Fruit fly (Drosophila melanogaster) whole organism, embryonic: ENCODE measurements around the gene Sb.
A peak's percentile ranks its signal among the peaks of the same experiment; 100 is the strongest.

Experiments
- CG10274 ChIP-seq: fragments of 200-800 bp; sonication (Bioruptor generic); optimal IDR thresholded peaks from 3 replicates; lab custom pipeline; 2017; ENCODE audit warnings: missing biosample characterization, mild to moderate bottlenecking, missing genetic modification characterization
- CG10979 ChIP-seq: fragments of 200-800 bp; sonication (Bioruptor generic); optimal IDR thresholded peaks from 2 replicates; lab custom pipeline; 2018; ENCODE audit warnings: missing biosample characterization, mild to moderate bottlenecking, missing genetic modification characterization, moderate library complexity
- CG11247 ChIP-seq: fragments of 200-800 bp; sonication (Bioruptor generic); IDR thresholded peaks from 2 replicates; pipeline ENCODE4 v1.3.6; 2022; ENCODE audit warnings: missing biosample characterization, missing genetic modification characterization
- CG11504 ChIP-seq: fragments of 200-800 bp; sonication (Bioruptor generic); optimal IDR thresholded peaks from 3 replicates; lab custom pipeline; 2019; ENCODE audit warnings: missing biosample characterization, mild to moderate bottlenecking, missing genetic modification characterization, moderate library complexity
- CG11696 ChIP-seq: fragments of 200-800 bp; sonication (Bioruptor generic); IDR thresholded peaks from 2 replicates; pipeline ENCODE4 v1.3.6; 2022; ENCODE audit warnings: missing biosample characterization, missing genetic modification characterization
- CG1233 ChIP-seq: fragments of 200-800 bp; sonication (Bioruptor generic); optimal IDR thresholded peaks from 4 replicates; lab custom pipeline; 2018; ENCODE audit warnings: missing biosample characterization, mild to moderate bottlenecking, missing genetic modification characterization
- CG14965 ChIP-seq: fragments of 200-800 bp; sonication (Bioruptor generic); optimal IDR thresholded peaks from 2 replicates; lab custom pipeline; 2016; ENCODE audit warnings: missing biosample characterization, missing genetic modification characterization, borderline replicate concordance
- CG17186 ChIP-seq: fragments of 200-800 bp; sonication (Bioruptor generic); optimal IDR thresholded peaks from 3 replicates; lab custom pipeline; 2017; ENCODE audit warnings: missing biosample characterization, missing genetic modification reagents, missing genetic modification characterization
- CG17361 ChIP-seq: fragments of 200-800 bp; sonication (Bioruptor generic); IDR thresholded peaks from 3 replicates; pipeline ENCODE4 v1.3.6; 2022; ENCODE audit warnings: missing biosample characterization, missing genetic modification characterization
- CG17385 ChIP-seq: fragments of 200-800 bp; sonication (Bioruptor generic); optimal IDR thresholded peaks from 3 replicates; lab custom pipeline; 2018; ENCODE audit warnings: missing biosample characterization, mild to moderate bottlenecking, missing genetic modification characterization
- CG32532 ChIP-seq: fragments of 200-800 bp; sonication (Bioruptor generic); IDR thresholded peaks from 2 replicates; pipeline ENCODE4 v1.3.6; 2022; ENCODE audit warnings: missing biosample characterization, missing genetic modification characterization
- CG4730 ChIP-seq: fragments of 200-800 bp; sonication (Bioruptor generic); IDR thresholded peaks from 2 replicates; pipeline ENCODE4 v1.3.6; 2022; ENCODE audit warnings: missing biosample characterization, missing genetic modification characterization
- CG4820 ChIP-seq: fragments of 200-800 bp; sonication (Bioruptor generic); optimal IDR thresholded peaks from 3 replicates; lab custom pipeline; 2016; ENCODE audit warnings: missing biosample characterization, missing genetic modification characterization
- CG5953 ChIP-seq: fragments of 200-800 bp; sonication (Bioruptor generic); IDR thresholded peaks from 2 replicates; pipeline ENCODE4 v1.3.6; 2022; ENCODE audit warnings: missing biosample characterization, missing genetic modification characterization
- CG8089 ChIP-seq: fragments of 200-800 bp; sonication (Bioruptor generic); optimal IDR thresholded peaks from 3 replicates; lab custom pipeline; 2016; ENCODE audit warnings: missing biosample characterization, missing genetic modification characterization
- CG9437 ChIP-seq: fragments of 200-800 bp; sonication (Bioruptor generic); optimal IDR thresholded peaks from 2 replicates; lab custom pipeline; 2018; ENCODE audit warnings: missing biosample characterization, mild to moderate bottlenecking, missing genetic modification characterization
- D19B ChIP-seq: fragments of 200-800 bp; sonication (Bioruptor generic); optimal IDR thresholded peaks from 2 replicates; lab custom pipeline; 2017; ENCODE audit warnings: missing biosample characterization, mild to moderate bottlenecking, missing genetic modification characterization
- E2f2 ChIP-seq: fragments of 200-800 bp; sonication (Bioruptor generic); IDR thresholded peaks from 2 replicates; pipeline ENCODE4 v1.3.6; 2022; ENCODE audit warnings: missing biosample characterization, missing genetic modification characterization
- Ets65A ChIP-seq: fragments of 200-800 bp; sonication (Bioruptor generic); peaks from one replicate; lab custom pipeline; 2016; ENCODE audit warnings: missing biosample characterization, missing genetic modification characterization
- GATAe ChIP-seq: fragments of 200-800 bp; sonication (Bioruptor generic); conservative IDR thresholded peaks from 2 replicates; pipeline ENCODE4 v1.3.6; 2022; ENCODE audit warnings: missing biosample characterization, missing genetic modification characterization
- Jarid2 ChIP-seq: fragments of 200-800 bp; sonication (Bioruptor generic); optimal IDR thresholded peaks from 3 replicates; lab custom pipeline; 2017; ENCODE audit warnings: mild to moderate bottlenecking, missing biosample characterization, missing genetic modification reagents, missing genetic modification characterization
- Rfx ChIP-seq: fragments of 200-800 bp; sonication (Bioruptor generic); IDR thresholded peaks from 2 replicates; pipeline ENCODE4 v1.3.6; 2022; ENCODE audit warnings: missing biosample characterization, missing genetic modification characterization
- Scr ChIP-seq: fragments of 200-800 bp; sonication (Bioruptor generic); IDR thresholded peaks from 2 replicates; pipeline ENCODE4 v1.3.6; 2022; ENCODE audit warnings: missing biosample characterization, missing genetic modification characterization; ENCODE audit not compliant: partially characterized antibody
- Sin3A ChIP-seq: fragments of >200 bp; optimal IDR thresholded peaks from 2 replicates; lab custom pipeline; 2018
- Trl ChIP-seq, 3 experiments: fragments of >200 bp in 2 of 3; fragments of 200-800 bp in 1 of 3; sonication (Bioruptor generic) in 1 of 3; optimal IDR thresholded peaks; 2 replicates in 1 of 3; 3 replicates in 2 of 3; lab custom pipeline; 2016 to 2017; ENCODE audit warnings: missing biosample characterization in 1 of 3, missing genetic modification characterization in 1 of 3
- abd-A ChIP-seq: fragments of 200-800 bp; sonication (Bioruptor generic); optimal IDR thresholded peaks from 3 replicates; lab custom pipeline; 2019; ENCODE audit warnings: missing biosample characterization, mild to moderate bottlenecking, missing genetic modification characterization, moderate library complexity
- bowl ChIP-seq: fragments of 200-800 bp; sonication (Bioruptor generic); IDR thresholded peaks from 2 replicates; pipeline ENCODE4 v1.3.6; 2022; ENCODE audit warnings: missing biosample characterization, missing genetic modification characterization
- cad ChIP-seq: fragments of >200 bp; optimal IDR thresholded peaks from 2 replicates; lab custom pipeline; 2017; ENCODE audit warnings: missing biosample characterization, missing genetic modification characterization
- chinmo ChIP-seq: fragments of 200-800 bp; sonication (Bioruptor generic); IDR thresholded peaks from 4 replicates; pipeline ENCODE4 v1.3.6; 2022; ENCODE audit warnings: missing biosample characterization, missing genetic modification characterization; ENCODE audit not compliant: partially characterized antibody
- da ChIP-seq: fragments of 200-800 bp; sonication (Bioruptor generic); optimal IDR thresholded peaks from 2 replicates; lab custom pipeline; 2016; ENCODE audit warnings: missing biosample characterization, missing genetic modification characterization
- fd96Cb ChIP-seq: fragments of 200-800 bp; sonication (Bioruptor generic); optimal IDR thresholded peaks from 2 replicates; lab custom pipeline; 2018; ENCODE audit warnings: missing biosample characterization, mild to moderate bottlenecking, missing genetic modification characterization, moderate library complexity
- gfzf ChIP-seq: fragments of 200-800 bp; sonication (Bioruptor generic); optimal IDR thresholded peaks from 2 replicates; lab custom pipeline; 2016; ENCODE audit warnings: missing biosample characterization, mild to moderate bottlenecking, missing genetic modification characterization, moderate library complexity
- grn ChIP-seq: fragments of 200-800 bp; sonication (Bioruptor generic); optimal IDR thresholded peaks from 3 replicates; lab custom pipeline; 2017; ENCODE audit warnings: missing biosample characterization, missing genetic modification characterization
- lilli ChIP-seq: fragments of 200-800 bp; sonication (Bioruptor generic); optimal IDR thresholded peaks from 3 replicates; lab custom pipeline; 2016; ENCODE audit warnings: missing biosample characterization, missing genetic modification characterization
- odd ChIP-seq: fragments of 200-800 bp; sonication (Bioruptor generic); optimal IDR thresholded peaks from 2 replicates; lab custom pipeline; 2017; ENCODE audit warnings: missing biosample characterization, mild to moderate bottlenecking, missing genetic modification characterization
- p53 ChIP-seq: fragments of 200-800 bp; sonication (Bioruptor generic); optimal IDR thresholded peaks from 2 replicates; lab custom pipeline; 2016; ENCODE audit warnings: missing biosample characterization, missing genetic modification characterization
- pan ChIP-seq, 4 experiments: fragments of >200 bp in 3 of 4; fragments of 200-800 bp in 1 of 4; sonication (Bioruptor generic) in 1 of 4; optimal IDR thresholded peaks in 3 of 4; IDR thresholded peaks in 1 of 4; 2 replicates each; pipeline versions ENCODE4 v1.3.6 to Lab custom; 2017 to 2022; ENCODE audit warnings: missing biosample characterization in 2 of 4, missing genetic modification characterization in 2 of 4, mixed read lengths in 1 of 4
- sc ChIP-seq, 3 experiments: fragments of >200 bp in 2 of 3; fragments of 200-800 bp in 1 of 3; sonication (Bioruptor generic) in 1 of 3; optimal IDR thresholded peaks; 2 replicates in 2 of 3; 3 replicates in 1 of 3; lab custom pipeline; 2017; ENCODE audit warnings: mild to moderate bottlenecking in 1 of 3, missing biosample characterization in 1 of 3, missing genetic modification characterization in 1 of 3, missing genetic modification reagents in 1 of 3
- scrt ChIP-seq: fragments of 200-800 bp; sonication (Bioruptor generic); optimal IDR thresholded peaks from 2 replicates; lab custom pipeline; 2018; ENCODE audit warnings: missing biosample characterization, mild to moderate bottlenecking, missing genetic modification characterization, moderate library complexity
- sob ChIP-seq: fragments of 200-800 bp; sonication (Bioruptor generic); IDR thresholded peaks from 2 replicates; pipeline ENCODE4 v1.3.6; 2022; ENCODE audit warnings: missing biosample characterization, missing genetic modification characterization
- toy ChIP-seq: fragments of 200-800 bp; sonication (Bioruptor generic); IDR thresholded peaks from 2 replicates; pipeline ENCODE4 v1.3.6; 2022; ENCODE audit warnings: missing biosample characterization, missing genetic modification characterization
- trem ChIP-seq: fragments of 200-800 bp; optimal IDR thresholded peaks from 3 replicates; lab custom pipeline; 2019; ENCODE audit warnings: missing biosample characterization, mild to moderate bottlenecking, missing genetic modification characterization, moderate library complexity
- wek ChIP-seq: fragments of 200-800 bp; sonication (Bioruptor generic); optimal IDR thresholded peaks from 3 replicates; lab custom pipeline; 2018; ENCODE audit warnings: missing biosample characterization, mild to moderate bottlenecking, missing genetic modification characterization, moderate library complexity
- wor ChIP-seq: fragments of 200-800 bp; sonication (Bioruptor generic); IDR thresholded peaks from 2 replicates; pipeline ENCODE4 v1.3.6; 2022; ENCODE audit warnings: missing biosample characterization, missing genetic modification characterization

The Sb gene

DNA sequence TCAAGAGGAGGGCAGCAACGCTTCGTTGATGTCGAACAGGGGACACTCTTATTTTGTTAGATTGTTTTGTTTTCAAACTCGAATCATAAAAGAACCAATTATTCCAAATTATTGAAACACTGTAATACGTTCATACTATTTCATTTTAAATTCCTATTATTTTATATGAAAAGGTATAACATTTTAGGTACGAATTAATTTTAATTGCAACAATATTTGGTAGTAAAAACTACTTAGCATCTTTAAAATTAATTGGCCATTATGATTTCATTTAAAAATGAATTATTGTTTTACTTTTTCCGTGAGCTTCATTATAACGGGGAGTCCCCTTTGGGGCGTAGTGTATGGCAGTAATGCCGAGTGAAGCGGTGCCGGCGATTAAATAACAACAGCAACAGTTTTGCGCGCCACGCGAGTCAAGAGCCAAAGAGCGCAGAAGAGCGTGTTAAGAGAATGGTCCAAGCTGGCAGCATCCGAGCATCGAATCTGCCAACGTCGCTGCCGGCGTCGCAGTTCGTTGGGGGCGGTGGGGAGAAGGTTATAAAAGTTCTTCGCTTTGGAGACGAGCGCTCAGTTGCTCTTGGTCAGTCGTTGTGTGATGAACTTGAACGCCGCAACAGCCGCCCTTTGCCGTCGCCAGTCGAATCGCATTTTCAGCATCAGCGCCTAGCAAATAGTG lies 41.7 kb downstream of the Sb start (continued):
- TF ChIP-seq lilli (GFP tag; lab: Kevin White, UChicago) (peak; percentile 23), Jarid2 (peak; percentile 81), CG4730 (GFP tag; lab: Robert Waterston, UW) (no peak), CG17361 (GFP tag; lab: Robert Waterston, UW) (peak; percentile 67; the same call in 2 of the 3 replicates), odd (GFP tag; lab: Kevin White, UChicago) (peak; percentile 16), CG11247 (GFP tag; lab: Robert Waterston, UW) (no peak), CG8089 (GFP tag; lab: Kevin White, UChicago) (no peak), Ets65A (GFP tag; lab: Kevin White, UChicago) (peak; percentile 1), Scr (GFP tag; lab: Robert Waterston, UW) (0 out of 2 replicates have a peak, but pooled peaks have one; percentile 36), CG14965 (no peak), CG32532 (GFP tag; lab: Robert Waterston, UW) (peak; percentile 39; the same call in 1 of the 2 replicates), CG17186 (GFP tag; lab: Kevin White, UChicago) (no peak), CG11504 (peak; percentile 75), trem (tag; lab: Kevin White, UChicago) (no peak), CG17385 (GFP tag; lab: Kevin White, UChicago) (peak; percentile 31), CG1233 (GFP tag; lab: Kevin White, UChicago) (peak; percentile 58), abd-A (peak; percentile 54), CG10979 (tag; lab: Kevin White, UChicago) (peak; percentile 34), GATAe (GFP tag; lab: Robert Waterston, UW) (no peak), wek (no peak), chinmo (peak; percentile 91; the same call in 2 of the 4 replicates), Rfx (GFP tag; lab: Robert Waterston, UW) (peak; percentile 36), bowl (no peak), E2f2 (GFP tag; lab: Robert Waterston, UW) (no peak), p53 (no peak), sc (optimal IDR thresholded peaks at IDR 0.05; lab: Kevin White, UChicago) (no peak), sc (GFP tag; optimal IDR thresholded peaks at IDR 0.05; lab: Kevin White, UChicago) (no peak), Sin3A (lab: Kevin White, UChicago) (no peak), toy (GFP tag; lab: Robert Waterston, UW) (no peak; the same call in 1 of the 2 replicates), CG4820 (GFP tag; lab: Kevin White, UChicago) (no peak), sob (GFP tag; lab: Robert Waterston, UW) (peak; percentile 50; the same call in 1 of the 2 replicates), Trl (optimal IDR thresholded peaks at IDR 0.05; lab: Kevin White, UChicago) (peak; percentile 66 to 76), Trl (GFP tag; optimal IDR thresholded peaks at IDR 0.05; lab: Kevin White, UChicago) (no peak), CG10274 (peak; percentile 51), cad (GFP tag; lab: Kevin White, UChicago) (no peak), D19B (GFP tag; lab: Kevin White, UChicago) (no peak), wor (no peak), CG5953 (peak; percentile 19; the same call in 1 of the 2 replicates), da (no peak), CG11696 (GFP tag; lab: Robert Waterston, UW) (no peak), scrt (GFP tag; lab: Kevin White, UChicago) (peak; percentile 92), grn (no peak), gfzf (GFP tag; lab: Kevin White, UChicago) (no peak), pan (optimal IDR thresholded peaks at IDR 0.05; lab: Kevin White, UChicago) (no peak), pan (GFP tag; optimal IDR thresholded peaks at IDR 0.05 in 1 of 2, IDR thresholded peaks at IDR 0.05 in 1 of 2) (peak in 1 of 2 experiments; percentile 61), CG9437 (GFP tag; lab: Kevin White, UChicago) (peak; percentile 61), fd96Cb (tag; lab: Kevin White, UChicago) (peak; percentile 30)
- TF ChIP-seq, all 482 proteins: peak for 159
